Worm (Caenorhabditis elegans): ENCODE measurements around the gene C16D9.3.

- no peak for TF ChIP-seq mes-4 (tag; optimal IDR thresholded peaks at IDR 0.05)
- no peak for TF ChIP-seq snpc-4 (GFP tag; optimal IDR thresholded peaks at IDR 0.05)
- no peak for TF ChIP-seq snpc-4 (tag; optimal IDR thresholded peaks at IDR 0.05)
- TF ChIP-seq F22D6.2 (tag; optimal IDR thresholded peaks at IDR 0.05): no peak
Observed at ce11 chrV:8211993-8212392, 27.8 kb downstream of the C16D9.3 start.

Measured in whole organism, young adult.